Worm (Caenorhabditis elegans) whole organism, L4 larva: Measurements from ENCODE around the gene C48B4.13.

Source experiments
- D1046.2 ChIP-seq: fragments of 200-800 bp; sonication (Bioruptor generic); IDR thresholded peaks from 2 replicates; pipeline ENCODE4 v1.3.6; 2022; ENCODE audit warnings: missing genetic modification characterization, missing compliant biosample characterization
- F26F4.8 ChIP-seq: fragments of 200-800 bp; sonication (Bioruptor generic); conservative IDR thresholded peaks from 2 replicates; pipeline ENCODE4 v1.3.6; 2022; ENCODE audit warnings: missing genetic modification characterization, missing compliant biosample characterization
- T20F7.1 ChIP-seq: fragments of 200-800 bp; sonication (Bioruptor generic); optimal IDR thresholded peaks from 2 replicates; lab custom pipeline; 2018; ENCODE audit warnings: mild to moderate bottlenecking, missing genetic modification characterization, missing compliant biosample characterization
- Y48G9A.11 ChIP-seq: fragments of 200-800 bp; sonication (Bioruptor generic); IDR thresholded peaks from 2 replicates; pipeline ENCODE4 v1.3.6; 2022; ENCODE audit warnings: missing genetic modification reagents, missing genetic modification characterization, missing compliant biosample characterization
- Y5F2A.4 ChIP-seq: fragments of 200-800 bp; sonication (Bioruptor generic); optimal IDR thresholded peaks from 2 replicates; lab custom pipeline; 2018; ENCODE audit warnings: mild to moderate bottlenecking, missing genetic modification characterization, missing compliant biosample characterization
- ZK337.2 ChIP-seq: fragments of 200-800 bp; sonication (Bioruptor generic); IDR thresholded peaks from 2 replicates; pipeline ENCODE4 v1.3.6; 2022; ENCODE audit warnings: missing genetic modification reagents, missing genetic modification characterization, missing compliant biosample characterization
- ZK546.5 ChIP-seq, 2 experiments: sonication (generic microtip); optimal IDR thresholded peaks; 2 replicates each; lab custom pipeline; 2017; ENCODE audit warnings: missing biosample characterization in 2 of 2, missing genetic modification characterization in 2 of 2
- arid-1 ChIP-seq: fragments of 200-800 bp; sonication (Bioruptor generic); conservative IDR thresholded peaks from 2 replicates; pipeline ENCODE4 v1.3.6; 2022; ENCODE audit warnings: missing genetic modification reagents, missing genetic modification characterization, missing compliant biosample characterization
- ceh-28 ChIP-seq: fragments of 150-350 bp; optimal IDR thresholded peaks from 2 replicates; lab custom pipeline; 2014; ENCODE audit warnings: missing biosample characterization, missing genetic modification reagents, missing genetic modification characterization
- ceh-32 ChIP-seq: sonication (generic microtip); optimal IDR thresholded peaks from 2 replicates; lab custom pipeline; 2016; ENCODE audit warnings: mild to moderate bottlenecking, missing genetic modification characterization, missing compliant biosample characterization; ENCODE audit not compliant: poor library complexity
- ces-1 ChIP-seq: fragments of 150-350 bp; sonication (generic microtip); optimal IDR thresholded peaks from 4 replicates; lab custom pipeline; 2014; ENCODE audit warnings: missing biosample characterization, missing genetic modification reagents, missing genetic modification characterization
- cey-2 ChIP-seq: sonication (generic microtip); optimal IDR thresholded peaks from 3 replicates; lab custom pipeline; 2017; ENCODE audit warnings: missing genetic modification characterization, mild to moderate bottlenecking, missing compliant biosample characterization, antibody characterized with exemption, borderline replicate concordance; ENCODE audit not compliant: insufficient read depth
- ctbp-1 ChIP-seq: fragments of 200-800 bp; sonication (Bioruptor generic); IDR thresholded peaks from 2 replicates; pipeline ENCODE4 v1.3.6; 2022; ENCODE audit warnings: missing genetic modification reagents, missing genetic modification characterization, missing compliant biosample characterization
- daf-16 ChIP-seq, 3 experiments: sonication (generic microtip); optimal IDR thresholded peaks; 2 replicates each; lab custom pipeline; 2016 to 2017; ENCODE audit warnings: missing genetic modification characterization in 3 of 3, missing genetic modification reagents in 3 of 3, mild to moderate bottlenecking in 2 of 3, missing compliant biosample characterization in 2 of 3, missing biosample characterization in 1 of 3, moderate library complexity in 1 of 3
- daf-8 ChIP-seq: fragments of 200-800 bp; sonication (Bioruptor generic); IDR thresholded peaks from 2 replicates; pipeline ENCODE4 v1.3.6; 2022; ENCODE audit warnings: missing genetic modification characterization, missing compliant biosample characterization
- dmd-9 ChIP-seq: fragments of 200-800 bp; sonication (Bioruptor generic); IDR thresholded peaks from 2 replicates; pipeline ENCODE4 v1.3.6; 2022; ENCODE audit warnings: missing genetic modification reagents, missing genetic modification characterization, missing compliant biosample characterization
- dpl-1 ChIP-seq: fragments of 150-350 bp; optimal IDR thresholded peaks from 2 replicates; lab custom pipeline; 2014; ENCODE audit warnings: missing biosample characterization, missing genetic modification reagents, missing genetic modification characterization
- duxl-1 ChIP-seq: sonication (generic microtip); optimal IDR thresholded peaks from 2 replicates; lab custom pipeline; 2016; ENCODE audit warnings: mild to moderate bottlenecking, missing genetic modification characterization, moderate library complexity, missing compliant biosample characterization; ENCODE audit not compliant: poor library complexity
- dve-1 ChIP-seq: sonication (generic microtip); optimal IDR thresholded peaks from 2 replicates; lab custom pipeline; 2017; ENCODE audit warnings: antibody characterized with exemption, mild to moderate bottlenecking, missing genetic modification characterization, missing compliant biosample characterization; ENCODE audit not compliant: insufficient read depth
- fkh-10 ChIP-seq: fragments of 150-350 bp; optimal IDR thresholded peaks from 2 replicates; lab custom pipeline; 2014; ENCODE audit warnings: missing biosample characterization, missing genetic modification reagents, missing genetic modification characterization
- gei-8 ChIP-seq: fragments of 200-800 bp; sonication (Bioruptor generic); optimal IDR thresholded peaks from 2 replicates; lab custom pipeline; 2018; ENCODE audit warnings: mild to moderate bottlenecking, missing genetic modification characterization, missing compliant biosample characterization
- hif-1 ChIP-seq, 2 experiments: sonication (generic microtip); optimal IDR thresholded peaks; 2 replicates each; lab custom pipeline; 2016 to 2017; ENCODE audit warnings: missing compliant biosample characterization in 2 of 2, missing genetic modification characterization in 2 of 2, missing genetic modification reagents in 2 of 2, missing genotype in 2 of 2, mild to moderate bottlenecking in 1 of 2
- hlh-11 ChIP-seq: fragments of 200-800 bp; sonication (Bioruptor generic); optimal IDR thresholded peaks from 2 replicates; lab custom pipeline; 2018; ENCODE audit warnings: mild to moderate bottlenecking, missing genetic modification characterization, missing compliant biosample characterization
- lin-1 ChIP-seq: fragments of 200-800 bp; sonication (Bioruptor generic); IDR thresholded peaks from 2 replicates; pipeline ENCODE4 v1.3.6; 2022; ENCODE audit warnings: missing genetic modification reagents, missing genetic modification characterization, missing compliant biosample characterization
- lin-13 ChIP-seq: fragments of 150-350 bp; optimal IDR thresholded peaks from 2 replicates; lab custom pipeline; 2014; ENCODE audit warnings: missing biosample characterization, missing genetic modification reagents, missing genetic modification characterization
- lin-38 ChIP-seq: fragments of 200-800 bp; sonication (Bioruptor generic); IDR thresholded peaks from 2 replicates; pipeline ENCODE4 v1.3.6; 2022; ENCODE audit warnings: missing genetic modification reagents, missing genetic modification characterization, missing compliant biosample characterization
- madf-9 ChIP-seq: fragments of 200-800 bp; sonication (Bioruptor generic); conservative IDR thresholded peaks from 2 replicates; pipeline ENCODE4 v1.3.6; 2022; ENCODE audit warnings: missing genetic modification reagents, missing genetic modification characterization, missing compliant biosample characterization
- mdl-1 ChIP-seq, 2 experiments: fragments of 150-350 bp in 1 of 2; sonication (generic microtip) in 1 of 2; optimal IDR thresholded peaks; 2 replicates each; lab custom pipeline; 2014 to 2017; ENCODE audit warnings: missing biosample characterization in 2 of 2, missing genetic modification characterization in 2 of 2
- mxl-2 ChIP-seq: fragments of 200-800 bp; sonication (Bioruptor generic); conservative IDR thresholded peaks from 2 replicates; pipeline ENCODE4 v1.3.6; 2022; ENCODE audit warnings: missing genetic modification reagents, missing genetic modification characterization, missing compliant biosample characterization
- nhr-237 ChIP-seq: sonication (generic microtip); optimal IDR thresholded peaks from 2 replicates; lab custom pipeline; 2017; ENCODE audit warnings: missing biosample characterization, missing genetic modification characterization
- nhr-48 ChIP-seq: sonication (generic microtip); optimal IDR thresholded peaks from 2 replicates; lab custom pipeline; 2016; ENCODE audit warnings: mild to moderate bottlenecking, missing genetic modification characterization, missing compliant biosample characterization
- nhr-6 ChIP-seq: fragments of 150-350 bp; optimal IDR thresholded peaks from 2 replicates; lab custom pipeline; 2014; ENCODE audit warnings: missing biosample characterization, missing genetic modification characterization
- nhr-77 ChIP-seq: fragments of 150-350 bp; optimal IDR thresholded peaks from 2 replicates; lab custom pipeline; 2014; ENCODE audit warnings: missing biosample characterization, missing genetic modification characterization
- pha-4 ChIP-seq, 2 experiments: fragments of 150-350 bp in 1 of 2; fragments of 200-800 bp in 1 of 2; sonication (Bioruptor generic) in 1 of 2; IDR thresholded peaks in 1 of 2; optimal IDR thresholded peaks in 1 of 2; 2 replicates each; pipeline versions ENCODE4 v1.3.6 to Lab custom; 2014 to 2022; ENCODE audit warnings: missing genetic modification characterization in 2 of 2, missing genetic modification reagents in 2 of 2, missing biosample characterization in 1 of 2, missing compliant biosample characterization in 1 of 2
- pqm-1 ChIP-seq: sonication (generic microtip); optimal IDR thresholded peaks from 2 replicates; lab custom pipeline; 2017; ENCODE audit warnings: missing biosample characterization, missing genetic modification characterization
- rbr-2 ChIP-seq: sonication (generic microtip); optimal IDR thresholded peaks from 2 replicates; lab custom pipeline; 2016; ENCODE audit warnings: missing genotype, missing genetic modification characterization, missing compliant biosample characterization
- saeg-2 ChIP-seq: fragments of 200-800 bp; sonication (Bioruptor generic); IDR thresholded peaks from 2 replicates; pipeline ENCODE4 v1.3.6; 2022; ENCODE audit warnings: missing genetic modification reagents, missing genetic modification characterization, missing compliant biosample characterization
- set-16 ChIP-seq: fragments of 200-800 bp; sonication (Bioruptor generic); IDR thresholded peaks from 2 replicates; pipeline ENCODE4 v1.3.6; 2022; ENCODE audit warnings: missing genetic modification reagents, missing genetic modification characterization, missing compliant biosample characterization
- snpc-4 ChIP-seq: fragments of 150-350 bp; optimal IDR thresholded peaks from 2 replicates; lab custom pipeline; 2014; ENCODE audit warnings: missing biosample characterization, missing genetic modification characterization
- spr-1 ChIP-seq: sonication (generic microtip); optimal IDR thresholded peaks from 2 replicates; lab custom pipeline; 2016; ENCODE audit warnings: mild to moderate bottlenecking, missing genetic modification characterization, missing compliant biosample characterization
- unc-130 ChIP-seq: sonication (generic microtip); optimal IDR thresholded peaks from 2 replicates; lab custom pipeline; 2016; ENCODE audit warnings: missing genetic modification reagents, missing genetic modification characterization, missing compliant biosample characterization
- unc-39 ChIP-seq: sonication (generic microtip); optimal IDR thresholded peaks from 2 replicates; lab custom pipeline; 2017; ENCODE audit warnings: missing biosample characterization, missing genetic modification characterization
- unc-62 ChIP-seq, 3 experiments: fragments of 150-350 bp in 1 of 3; sonication (generic microtip); optimal IDR thresholded peaks in 2 of 3; peaks in 1 of 3; 1 replicate in 1 of 3; 2 replicates in 2 of 3; lab custom pipeline; 2014 to 2017; ENCODE audit warnings: missing biosample characterization in 3 of 3, missing genetic modification characterization in 3 of 3, missing genetic modification reagents in 3 of 3, missing genotype in 1 of 3
- zag-1 ChIP-seq: fragments of 150-350 bp; optimal IDR thresholded peaks from 2 replicates; lab custom pipeline; 2014; ENCODE audit warnings: missing biosample characterization, missing genetic modification characterization
- zfp-2 ChIP-seq: sonication (generic microtip); optimal IDR thresholded peaks from 2 replicates; lab custom pipeline; 2016; ENCODE audit warnings: mild to moderate bottlenecking, missing genetic modification characterization, missing compliant biosample characterization
- zfp-3 ChIP-seq: fragments of 200-800 bp; sonication (Bioruptor generic); conservative IDR thresholded peaks from 2 replicates; pipeline ENCODE4 v1.3.6; 2022; ENCODE audit warnings: missing genetic modification reagents, missing genetic modification characterization, missing compliant biosample characterization
- ztf-11 ChIP-seq: fragments of 150-350 bp; optimal IDR thresholded peaks from 2 replicates; lab custom pipeline; 2014; ENCODE audit warnings: missing biosample characterization, missing genetic modification characterization

The C48B4.13 gene

DNA sequence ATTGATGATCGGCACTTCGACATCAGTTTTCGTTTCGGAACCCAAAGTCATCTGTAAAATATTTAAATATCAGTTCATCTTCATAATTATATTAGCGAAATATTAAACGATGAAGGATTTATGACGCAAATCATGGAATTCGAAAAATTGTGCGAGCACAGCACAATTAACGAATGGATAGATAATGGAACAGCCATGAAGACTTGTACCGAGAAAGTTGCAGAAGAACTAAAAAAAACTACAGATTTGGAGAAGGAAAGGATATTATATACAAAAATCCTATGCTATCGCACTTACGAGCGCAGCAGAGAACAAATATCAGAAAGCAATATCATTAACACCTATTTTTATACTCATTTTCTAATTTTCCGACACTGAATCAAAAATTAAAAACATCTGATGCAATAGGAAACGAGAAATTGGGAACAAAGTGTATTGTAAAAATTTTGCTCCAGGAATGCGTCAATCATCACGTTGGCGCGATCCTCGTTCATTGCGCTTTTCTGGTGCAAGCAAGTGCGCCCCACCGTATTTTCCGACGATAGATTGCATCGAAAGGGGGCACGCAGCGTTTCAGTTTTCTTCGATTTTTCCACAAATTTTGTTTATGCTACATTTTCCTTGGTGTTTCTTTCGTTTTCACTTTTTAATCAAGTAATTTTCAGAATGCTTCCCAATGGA lies 47.0 kb upstream of the C48B4.13 start, which contains the start of the genes clu-1 and prp-40 (continued):
- TF ChIP-seq D1046.2 (no peak), duxl-1 (peak; percentile 72), cey-2 (tag; lab: Kevin White, UChicago) (no peak), nhr-48 (tag; lab: Kevin White, UChicago) (peak; percentile 40), ceh-32 (tag; lab: Kevin White, UChicago) (no peak), lin-13 (peak; percentile 86), mxl-2 (GFP tag; lab: Robert Waterston, UW) (no peak), daf-16 (GFP tag; optimal IDR thresholded peaks at IDR 0.05; lab: Kevin White, UChicago) (peak in 1 of 2 experiments; percentile 55), daf-16 (tag; optimal IDR thresholded peaks at IDR 0.05; lab: Kevin White, UChicago) (peak; percentile 72), dve-1 (tag; lab: Kevin White, UChicago) (peak; percentile 90), unc-39 (no peak), pha-4 (GFP tag; IDR thresholded peaks at IDR 0.05; lab: Robert Waterston, UW) (peak; percentile 25; the same call in 1 of the 2 replicates), pha-4 (tag; optimal IDR thresholded peaks at IDR 0.05; lab: Kevin White, UChicago) (peak; percentile 78), fkh-10 (GFP tag; lab: Kevin White, UChicago) (peak; percentile 76), spr-1 (tag; lab: Kevin White, UChicago) (peak; percentile 62), nhr-77 (peak; percentile 78), lin-1 (GFP tag; lab: Robert Waterston, UW) (no peak), dmd-9 (GFP tag; lab: Robert Waterston, UW) (no peak), ZK337.2 (GFP tag; lab: Robert Waterston, UW) (no peak), lin-38 (GFP tag; lab: Robert Waterston, UW) (peak; percentile 96), madf-9 (0 out of 2 replicates have a peak, but pooled peaks have one; percentile 18), zag-1 (tag; lab: Kevin White, UChicago) (no peak), Y5F2A.4 (GFP tag; lab: Kevin White, UChicago) (no peak), T20F7.1 (GFP tag; lab: Kevin White, UChicago) (no peak), ZK546.5 (tag; optimal IDR thresholded peaks at IDR 0.05; lab: Kevin White, UChicago) (peak in 1 of 2 experiments; percentile 23), F26F4.8 (GFP tag; lab: Robert Waterston, UW) (no peak), Y48G9A.11 (no peak), pqm-1 (tag; lab: Kevin White, UChicago) (no peak), zfp-3 (GFP tag; lab: Robert Waterston, UW) (peak; percentile 57; the same call in 1 of the 2 replicates), gei-8 (GFP tag; lab: Kevin White, UChicago) (no peak), hif-1 (tag; optimal IDR thresholded peaks at IDR 0.05; lab: Kevin White, UChicago) (peak; percentile 49 to 69), unc-62 (GFP tag; optimal IDR thresholded peaks at IDR 0.05 in 1 of 2; lab: Kevin White, UChicago) (peak in 1 of 2 experiments; percentile 99), unc-62 (tag; optimal IDR thresholded peaks at IDR 0.05; lab: Kevin White, UChicago) (no peak), daf-8 (GFP tag; lab: Robert Waterston, UW) (no peak), dpl-1 (GFP tag; lab: Kevin White, UChicago) (peak; percentile 83), set-16 (GFP tag; lab: Robert Waterston, UW) (no peak), ztf-11 (tag; lab: Kevin White, UChicago) (no peak), arid-1 (GFP tag; lab: Robert Waterston, UW) (peak; percentile 58; the same call in 1 of the 2 replicates), nhr-6 (peak; percentile 91), hlh-11 (tag; lab: Kevin White, UChicago) (peak; percentile 87), ctbp-1 (peak; percentile 48; the same call in 1 of the 2 replicates), nhr-237 (tag; lab: Kevin White, UChicago) (no peak), snpc-4 (tag; lab: Kevin White, UChicago) (peak; percentile 23), saeg-2 (GFP tag; lab: Robert Waterston, UW) (no peak), mdl-1 (tag; optimal IDR thresholded peaks at IDR 0.05; lab: Kevin White, UChicago) (peak in 1 of 2 experiments; percentile 37), unc-130 (peak; percentile 44), ces-1 (GFP tag; lab: Kevin White, UChicago) (no peak), rbr-2 (tag; lab: Kevin White, UChicago) (peak; percentile 91), ceh-28 (tag; lab: Kevin White, UChicago) (no peak), zfp-2 (no peak)
